Fruit fly (Drosophila melanogaster): ENCODE results near the gene tna.

Gene tna

dm6 chr3L:10855419-10856213 is 20.3 kb downstream of the tna start (continued):
- peak; percentile 85 for TF ChIP-seq CG1602 (GFP tag; optimal IDR thresholded peaks at IDR 0.05)
- TF ChIP-seq CG14050 (GFP tag; IDR thresholded peaks at IDR 0.05), result peak; percentile 76
- TF ChIP-seq CG8765 (GFP tag; IDR thresholded peaks at IDR 0.05), result peak; percentile 85
- peak; percentile 51 for TF ChIP-seq CG1603 (tag; optimal IDR thresholded peaks at IDR 0.05)
- peak; percentile 82 for TF ChIP-seq CG6854 (GFP tag; optimal IDR thresholded peaks at IDR 0.05)
- TF ChIP-seq CG9797 (GFP tag; optimal IDR thresholded peaks at IDR 0.05), result no peak
- TF ChIP-seq Hmx (GFP tag; optimal IDR thresholded peaks at IDR 0.05), result no peak
- TF ChIP-seq psq (GFP tag; optimal IDR thresholded peaks at IDR 0.05), result peak; percentile 27
- no peak for TF ChIP-seq toy (GFP tag; IDR thresholded peaks at IDR 0.05)
- peak; percentile 88 for TF ChIP-seq Chrac-16 (GFP tag; optimal IDR thresholded peaks at IDR 0.05)
- TF ChIP-seq CG7928 (GFP tag; optimal IDR thresholded peaks at IDR 0.05), result peak; percentile 35
- TF ChIP-seq zen (tag; optimal IDR thresholded peaks at IDR 0.05), result peak; percentile 93
- TF ChIP-seq sens-2 (GFP tag; IDR thresholded peaks at IDR 0.05), result peak; percentile 72; the same call in 1 of the 2 replicates
- TF ChIP-seq dati (GFP tag; IDR thresholded peaks at IDR 0.05), result peak; percentile 56; the same call in 1 of the 2 replicates
- TF ChIP-seq E2f1 (GFP tag; IDR thresholded peaks at IDR 0.05), result peak; percentile 83
- TF ChIP-seq CG6654 (GFP tag; optimal IDR thresholded peaks at IDR 0.05), result peak; percentile 68
- peak; percentile 31 for TF ChIP-seq Jarid2 (GFP tag; optimal IDR thresholded peaks at IDR 0.05)
- TF ChIP-seq onecut (GFP tag; IDR thresholded peaks at IDR 0.05), result peak; percentile 76
- peak; percentile 12 for TF ChIP-seq CG4617 (GFP tag; optimal IDR thresholded peaks at IDR 0.05; ENCODE audit: borderline replicate concordance)
- TF ChIP-seq CG7745 (tag; optimal IDR thresholded peaks at IDR 0.05), result no peak
- TF ChIP-seq sc (optimal IDR thresholded peaks at IDR 0.05), result no peak
- TF ChIP-seq sc (GFP tag; optimal IDR thresholded peaks at IDR 0.05), result peak; percentile 81
- TF ChIP-seq da (GFP tag; optimal IDR thresholded peaks at IDR 0.05), result no peak
- no peak for TF ChIP-seq pros (GFP tag; optimal IDR thresholded peaks at IDR 0.05)
- no peak for TF ChIP-seq Dll (GFP tag; IDR thresholded peaks at IDR 0.05; ENCODE audit: partially characterized antibody)
- peak; percentile 47 for TF ChIP-seq grn (GFP tag; optimal IDR thresholded peaks at IDR 0.05)
- no peak for TF ChIP-seq Ets97D (GFP tag; optimal IDR thresholded peaks at IDR 0.05)
- peak; percentile 79 for TF ChIP-seq CG3407 (GFP tag; optimal IDR thresholded peaks at IDR 0.05)
- peak; percentile 45 for TF ChIP-seq CG13123 (GFP tag; optimal IDR thresholded peaks at IDR 0.05)
- TF ChIP-seq ab (GFP tag; optimal IDR thresholded peaks at IDR 0.05), result no peak
- TF ChIP-seq CG7786 (GFP tag; optimal IDR thresholded peaks at IDR 0.05), result peak; percentile 15
- peak; percentile 66 for TF ChIP-seq E2f2 (GFP tag; IDR thresholded peaks at IDR 0.05)
- peak; percentile 43 for TF ChIP-seq stwl (tag; optimal IDR thresholded peaks at IDR 0.05)
- peak; percentile 86 for TF ChIP-seq CG32772 (GFP tag; IDR thresholded peaks at IDR 0.05)
- TF ChIP-seq hb (GFP tag; IDR thresholded peaks at IDR 0.05; ENCODE audit: partially characterized antibody), result no peak
- TF ChIP-seq org-1 (GFP tag; optimal IDR thresholded peaks at IDR 0.05), result peak; percentile 79
- no peak for TF ChIP-seq Mad (GFP tag; optimal IDR thresholded peaks at IDR 0.05)
- TF ChIP-seq CG12942 (GFP tag; optimal IDR thresholded peaks at IDR 0.05), result peak; percentile 64
- peak; percentile 73 for TF ChIP-seq Nf-YB (GFP tag; optimal IDR thresholded peaks at IDR 0.05)
- TF ChIP-seq ewg (GFP tag; optimal IDR thresholded peaks at IDR 0.05), result peak; percentile 76
- TF ChIP-seq CG10147 (GFP tag; optimal IDR thresholded peaks at IDR 0.05), result peak; percentile 85
- peak; percentile 39; the same call in 1 of the 2 replicates for TF ChIP-seq CG1024 (GFP tag; IDR thresholded peaks at IDR 0.05)
- no peak for TF ChIP-seq hbn (GFP tag; IDR thresholded peaks at IDR 0.05; ENCODE audit: partially characterized antibody)
- TF ChIP-seq ttk (GFP tag; IDR thresholded peaks at IDR 0.05), result peak; percentile 82
- no peak for TF ChIP-seq CG8089 (GFP tag; optimal IDR thresholded peaks at IDR 0.05)
- peak; percentile 60; the same call in 1 of the 2 replicates for TF ChIP-seq peb (GFP tag; IDR thresholded peaks at IDR 0.05)
- peak; percentile 82 for TF ChIP-seq MTF-1 (GFP tag; optimal IDR thresholded peaks at IDR 0.05; ENCODE audit: borderline replicate concordance)
- no peak for TF ChIP-seq Opbp (GFP tag; IDR thresholded peaks at IDR 0.05; ENCODE audit: partially characterized antibody)
- TF ChIP-seq Oaz (GFP tag; IDR thresholded peaks at IDR 0.05), result peak; percentile 40

All from whole organism, embryonic.